Fruit fly (Drosophila melanogaster) whole organism, pupa: Measurements from ENCODE around the gene Ufl1.

Experiments
- CG13204 ChIP-seq: fragments of 200-800 bp; sonication (Bioruptor generic); optimal IDR thresholded peaks from 2 replicates; lab custom pipeline; 2018; ENCODE audit warnings: missing biosample characterization, mild to moderate bottlenecking, missing genetic modification characterization, moderate library complexity
- CG14655 ChIP-seq: fragments of 200-800 bp; sonication (Bioruptor generic); optimal IDR thresholded peaks from 3 replicates; lab custom pipeline; 2017; ENCODE audit warnings: mild to moderate bottlenecking, missing biosample characterization, missing genetic modification reagents, missing genetic modification characterization
- CG15710 ChIP-seq: fragments of 200-800 bp; sonication (Bioruptor generic); optimal IDR thresholded peaks from 2 replicates; lab custom pipeline; 2018; ENCODE audit warnings: missing biosample characterization, mild to moderate bottlenecking, missing genetic modification characterization, moderate library complexity
- CG34367 ChIP-seq: fragments of 200-800 bp; sonication (Bioruptor generic); optimal IDR thresholded peaks from 2 replicates; lab custom pipeline; 2018; ENCODE audit warnings: missing biosample characterization, mild to moderate bottlenecking, missing genetic modification characterization
- CG4496 ChIP-seq: fragments of 200-800 bp; sonication (Bioruptor generic); IDR thresholded peaks from 3 replicates; pipeline ENCODE4 v1.3.6; 2022; ENCODE audit warnings: missing biosample characterization, missing genetic modification characterization
- CG8159 ChIP-seq: fragments of 200-800 bp; sonication (Bioruptor generic); optimal IDR thresholded peaks from 3 replicates; lab custom pipeline; 2018; ENCODE audit warnings: missing biosample characterization, mild to moderate bottlenecking, missing genetic modification characterization, moderate library complexity
- EcR ChIP-seq: fragments of 200-800 bp; sonication (Bioruptor generic); optimal IDR thresholded peaks from 3 replicates; lab custom pipeline; 2019; ENCODE audit warnings: missing biosample characterization, missing genetic modification characterization, mild to moderate bottlenecking, moderate library complexity, missing genetic modification reagents

- TF ChIP-seq CG15710 (no peak), CG14655 (GFP tag; lab: Kevin White, UChicago) (no peak), CG34367 (tag; lab: Kevin White, UChicago) (no peak), CG13204 (GFP tag; lab: Kevin White, UChicago) (no peak), CG8159 (tag; lab: Kevin White, UChicago) (no peak), EcR (no peak), CG4496 (no peak)
Observed at dm6 chr3R:7061875-7062274, 12.4 kb downstream of the Ufl1 start, which contains the start of gene Mst84B.
